Worm (Caenorhabditis elegans) whole organism, L1 larva: Measurements from ENCODE around the gene F47E1.2.

Experiments
- C16A3.4 ChIP-seq: fragments of 150-350 bp; optimal IDR thresholded peaks from 2 replicates; lab custom pipeline; 2014; ENCODE audit warnings: missing biosample characterization, missing genetic modification characterization
- C34B4.2 ChIP-seq: sonication (generic microtip); optimal IDR thresholded peaks from 2 replicates; lab custom pipeline; 2017; ENCODE audit warnings: mild to moderate bottlenecking, missing genetic modification characterization, missing compliant biosample characterization
- alr-1 ChIP-seq: fragments of 200-800 bp; sonication (Bioruptor generic); optimal IDR thresholded peaks from 2 replicates; lab custom pipeline; 2018; ENCODE audit warnings: borderline replicate concordance, mild to moderate bottlenecking, missing genetic modification characterization, missing compliant biosample characterization
- aly-2 ChIP-seq: fragments of 150-350 bp; optimal IDR thresholded peaks from 2 replicates; lab custom pipeline; 2014; ENCODE audit warnings: missing biosample characterization, missing genetic modification characterization
- ama-1 ChIP-seq: fragments of 150-350 bp; optimal IDR thresholded peaks from 2 replicates; lab custom pipeline; 2014
- blmp-1 ChIP-seq: fragments of 150-350 bp; optimal IDR thresholded peaks from 2 replicates; lab custom pipeline; 2014; ENCODE audit warnings: missing biosample characterization, missing genetic modification characterization
- ceh-63 ChIP-seq: fragments of 200-800 bp; sonication (Bioruptor generic); optimal IDR thresholded peaks from 2 replicates; lab custom pipeline; 2018; ENCODE audit warnings: mild to moderate bottlenecking, missing genetic modification characterization, missing compliant biosample characterization
- ceh-8 ChIP-seq: fragments of 200-800 bp; sonication (Bioruptor generic); optimal IDR thresholded peaks from 2 replicates; lab custom pipeline; 2018; ENCODE audit warnings: mild to moderate bottlenecking, missing genetic modification characterization, moderate library complexity, missing compliant biosample characterization
- ceh-90 ChIP-seq: sonication (generic microtip); optimal IDR thresholded peaks from 2 replicates; lab custom pipeline; 2016; ENCODE audit warnings: missing genetic modification characterization, missing compliant biosample characterization
- ces-1 ChIP-seq: fragments of 150-350 bp; optimal IDR thresholded peaks from 2 replicates; lab custom pipeline; 2014; ENCODE audit warnings: missing biosample characterization, missing genetic modification reagents, missing genetic modification characterization
- dpl-1 ChIP-seq, 3 experiments: fragments of 150-350 bp in 2 of 3; sonication (generic microtip) in 1 of 3; optimal IDR thresholded peaks; 2 replicates each; lab custom pipeline; 2014 to 2017; ENCODE audit warnings: missing biosample characterization in 3 of 3, missing genetic modification characterization in 3 of 3, missing genetic modification reagents in 3 of 3
- dsc-1 ChIP-seq: sonication (generic microtip); optimal IDR thresholded peaks from 2 replicates; lab custom pipeline; 2016; ENCODE audit warnings: mild to moderate bottlenecking, missing genetic modification characterization, missing compliant biosample characterization
- efl-1 ChIP-seq, 4 experiments: fragments of 150-350 bp; optimal IDR thresholded peaks in 3 of 4; peaks in 1 of 4; 1 replicate in 1 of 4; 2 replicates in 3 of 4; lab custom pipeline; 2014; ENCODE audit warnings: missing biosample characterization in 2 of 4, missing genetic modification characterization in 2 of 4, missing genetic modification reagents in 2 of 4
- egl-27 ChIP-seq, 2 experiments: fragments of 150-350 bp in 1 of 2; sonication (generic microtip); optimal IDR thresholded peaks; 3 replicates each; lab custom pipeline; 2017 to 2018; ENCODE audit warnings: missing biosample characterization in 2 of 2, missing genetic modification characterization in 2 of 2, missing genetic modification reagents in 2 of 2
- elt-2 ChIP-seq: sonication (generic microtip); optimal IDR thresholded peaks from 2 replicates; lab custom pipeline; 2016; ENCODE audit warnings: missing genetic modification characterization, mild to moderate bottlenecking, inconsistent platforms, missing compliant biosample characterization, missing genetic modification reagents
- elt-3 ChIP-seq, 6 experiments: fragments of 150-350 bp in 1 of 6; sonication (generic microtip); optimal IDR thresholded peaks; 2 replicates each; lab custom pipeline; 2017 to 2018; ENCODE audit warnings: missing biosample characterization in 6 of 6, missing genetic modification characterization in 6 of 6, inconsistent platforms in 1 of 6
- fkh-10 ChIP-seq: sonication (generic microtip); optimal IDR thresholded peaks from 2 replicates; lab custom pipeline; 2017; ENCODE audit warnings: missing biosample characterization, missing genetic modification reagents, missing genetic modification characterization
- grh-1 ChIP-seq: fragments of 200-800 bp; sonication (Bioruptor generic); IDR thresholded peaks from 2 replicates; pipeline ENCODE4 v1.3.6; 2022; ENCODE audit warnings: missing genetic modification reagents, missing genetic modification characterization, missing compliant biosample characterization
- hlh-4 ChIP-seq: sonication (generic microtip); optimal IDR thresholded peaks from 2 replicates; lab custom pipeline; 2016; ENCODE audit warnings: mild to moderate bottlenecking, missing genetic modification characterization, missing compliant biosample characterization
- hpl-2 ChIP-seq: fragments of 150-350 bp; optimal IDR thresholded peaks from 2 replicates; lab custom pipeline; 2014; ENCODE audit warnings: missing biosample characterization, missing genetic modification reagents, missing genetic modification characterization
- jun-1 ChIP-seq: fragments of 150-350 bp; optimal IDR thresholded peaks from 2 replicates; lab custom pipeline; 2014; ENCODE audit warnings: missing biosample characterization, missing genetic modification reagents, missing genetic modification characterization
- lin-13 ChIP-seq: fragments of 150-350 bp; optimal IDR thresholded peaks from 2 replicates; lab custom pipeline; 2014; ENCODE audit warnings: missing biosample characterization, missing genetic modification reagents, missing genetic modification characterization
- lin-14 ChIP-seq: fragments of 200-800 bp; sonication (Bioruptor generic); optimal IDR thresholded peaks from 2 replicates; lab custom pipeline; 2018; ENCODE audit warnings: mild to moderate bottlenecking, missing genetic modification characterization, moderate library complexity, missing compliant biosample characterization
- lin-15B ChIP-seq: fragments of 150-350 bp; sonication (generic microtip); optimal IDR thresholded peaks from 3 replicates; lab custom pipeline; 2014; ENCODE audit warnings: missing biosample characterization, missing genetic modification characterization
- lin-35 ChIP-seq, 2 experiments: fragments of 150-350 bp; optimal IDR thresholded peaks; 2 replicates each; lab custom pipeline; 2014; ENCODE audit warnings: missing biosample characterization in 2 of 2, missing genetic modification characterization in 2 of 2, missing genetic modification reagents in 2 of 2
- lsy-2 ChIP-seq, 2 experiments: fragments of 150-350 bp; optimal IDR thresholded peaks; 2 replicates each; lab custom pipeline; 2014; ENCODE audit warnings: missing biosample characterization in 2 of 2, missing genetic modification characterization in 2 of 2
- mef-2 ChIP-seq: fragments of 150-350 bp; optimal IDR thresholded peaks from 2 replicates; lab custom pipeline; 2014; ENCODE audit warnings: missing biosample characterization, missing genetic modification characterization
- nhr-12 ChIP-seq: sonication (generic microtip); optimal IDR thresholded peaks from 2 replicates; lab custom pipeline; 2017; ENCODE audit warnings: missing biosample characterization, missing genetic modification characterization
- nhr-20 ChIP-seq: sonication (generic microtip); optimal IDR thresholded peaks from 2 replicates; lab custom pipeline; 2016; ENCODE audit warnings: mild to moderate bottlenecking, missing genetic modification characterization, missing compliant biosample characterization
- nhr-28 ChIP-seq: fragments of 150-350 bp; optimal IDR thresholded peaks from 2 replicates; lab custom pipeline; 2014; ENCODE audit warnings: missing biosample characterization, missing genetic modification characterization
- nhr-71 ChIP-seq: sonication (generic microtip); optimal IDR thresholded peaks from 2 replicates; lab custom pipeline; 2016; ENCODE audit warnings: mild to moderate bottlenecking, missing genetic modification characterization, moderate library complexity, missing compliant biosample characterization
- nhr-76 ChIP-seq: sonication (generic microtip); optimal IDR thresholded peaks from 2 replicates; lab custom pipeline; 2017; ENCODE audit warnings: missing biosample characterization, missing genetic modification characterization
- nhr-84 ChIP-seq: sonication (generic microtip); optimal IDR thresholded peaks from 2 replicates; lab custom pipeline; 2017; ENCODE audit warnings: missing biosample characterization, missing genetic modification characterization
- nhr-85 ChIP-seq: sonication (generic microtip); peaks from one replicate; lab custom pipeline; 2016; ENCODE audit warnings: missing genetic modification characterization, inconsistent platforms, missing compliant biosample characterization
- pag-3 ChIP-seq: sonication (generic microtip); optimal IDR thresholded peaks from 2 replicates; lab custom pipeline; 2017; ENCODE audit warnings: missing genetic modification characterization, mild to moderate bottlenecking, missing compliant biosample characterization, antibody characterized with exemption, borderline replicate concordance; ENCODE audit not compliant: insufficient read depth
- pax-3 ChIP-seq: fragments of 200-800 bp; sonication (Bioruptor generic); optimal IDR thresholded peaks from 2 replicates; lab custom pipeline; 2018; ENCODE audit warnings: mild to moderate bottlenecking, missing genetic modification characterization, moderate library complexity, missing compliant biosample characterization
- rnt-1 ChIP-seq: sonication (generic microtip); optimal IDR thresholded peaks from 2 replicates; lab custom pipeline; 2016; ENCODE audit warnings: mild to moderate bottlenecking, missing genetic modification characterization, moderate library complexity, missing compliant biosample characterization
- snu-23 ChIP-seq: sonication (generic microtip); optimal IDR thresholded peaks from 2 replicates; lab custom pipeline; 2016; ENCODE audit warnings: missing genetic modification characterization, missing compliant biosample characterization
- sox-4 ChIP-seq: sonication (generic microtip); optimal IDR thresholded peaks from 2 replicates; lab custom pipeline; 2016; ENCODE audit warnings: missing genetic modification characterization, missing compliant biosample characterization
- sup-37 ChIP-seq: fragments of 200-800 bp; sonication (Bioruptor generic); optimal IDR thresholded peaks from 2 replicates; lab custom pipeline; 2018; ENCODE audit warnings: mild to moderate bottlenecking, missing genetic modification characterization, missing compliant biosample characterization
- tbx-2 ChIP-seq: sonication (generic microtip); optimal IDR thresholded peaks from 2 replicates; lab custom pipeline; 2016; ENCODE audit warnings: missing genetic modification characterization, missing compliant biosample characterization
- tlp-1 ChIP-seq: fragments of 150-350 bp; optimal IDR thresholded peaks from 2 replicates; lab custom pipeline; 2014; ENCODE audit warnings: missing biosample characterization, missing genetic modification characterization
- unc-130 ChIP-seq: fragments of 150-350 bp; optimal IDR thresholded peaks from 2 replicates; lab custom pipeline; 2017; ENCODE audit warnings: missing biosample characterization, missing genetic modification characterization, inconsistent platforms
- unc-30 ChIP-seq: sonication (generic microtip); optimal IDR thresholded peaks from 2 replicates; lab custom pipeline; 2017; ENCODE audit warnings: missing biosample characterization, missing genetic modification characterization
- unc-62 ChIP-seq: fragments of 150-350 bp; optimal IDR thresholded peaks from 2 replicates; lab custom pipeline; 2014; ENCODE audit warnings: missing biosample characterization, missing genetic modification reagents, missing genetic modification characterization
- unc-98 ChIP-seq: fragments of 200-800 bp; sonication (Bioruptor generic); IDR thresholded peaks from 2 replicates; pipeline ENCODE4 v1.3.6; 2022; ENCODE audit warnings: missing genetic modification characterization, missing compliant biosample characterization
- zag-1 ChIP-seq: fragments of 150-350 bp; optimal IDR thresholded peaks from 2 replicates; lab custom pipeline; 2014; ENCODE audit warnings: missing biosample characterization, missing genetic modification characterization

The F47E1.2 gene

ce11 chrX:9028909-9029520 is 28.4 kb upstream of the F47E1.2 start, which contains the start of gene snf-12:
snf-12 (plus strand) TSS chrX:9029470.
- TF ChIP-seq dsc-1 (tag; lab: Kevin White, UChicago) = no peak
- TF ChIP-seq ama-1 (lab: Kevin White, UChicago) = no peak
- no peak for TF ChIP-seq sup-37 (GFP tag; lab: Kevin White, UChicago)
- peak in 1 of 6 experiments; percentile 43 for TF ChIP-seq elt-3 (tag; optimal IDR thresholded peaks at IDR 0.05; lab: Kevin White, UChicago)
- TF ChIP-seq fkh-10 = no peak
- no peak for TF ChIP-seq ces-1 (GFP tag; lab: Kevin White, UChicago)
- no peak for TF ChIP-seq rnt-1 (tag; lab: Kevin White, UChicago)
- TF ChIP-seq lin-35 (GFP tag; optimal IDR thresholded peaks at IDR 0.05; lab: Kevin White, UChicago) = peak in 1 of 2 experiments; percentile 12
- TF ChIP-seq nhr-76 (tag; lab: Kevin White, UChicago) = no peak
- peak; percentile 32 for TF ChIP-seq nhr-71 (tag; lab: Kevin White, UChicago)
- no peak for TF ChIP-seq nhr-12 (tag; lab: Kevin White, UChicago)
- peak; percentile 64 for TF ChIP-seq blmp-1 (tag; lab: Kevin White, UChicago)
- TF ChIP-seq dpl-1 (GFP tag; optimal IDR thresholded peaks at IDR 0.05; lab: Kevin White, UChicago) = no peak
- TF ChIP-seq unc-30 = no peak
- no peak for TF ChIP-seq lin-13 (GFP tag; lab: Kevin White, UChicago)
- TF ChIP-seq nhr-20 (tag; lab: Kevin White, UChicago) = peak; percentile 38
- TF ChIP-seq pax-3 = no peak
- TF ChIP-seq unc-62 (GFP tag; lab: Kevin White, UChicago) = no peak
- TF ChIP-seq ceh-63 = no peak
- TF ChIP-seq egl-27 (tag; optimal IDR thresholded peaks at IDR 0.05; lab: Kevin White, UChicago) = no peak
- TF ChIP-seq zag-1 (tag; lab: Kevin White, UChicago) = no peak
- TF ChIP-seq pag-3 = no peak
- no peak for TF ChIP-seq elt-2 (tag; lab: Kevin White, UChicago)
- peak; percentile 26 for TF ChIP-seq snu-23 (GFP tag; lab: Kevin White, UChicago)
- TF ChIP-seq grh-1 (GFP tag; lab: Robert Waterston, UW) = peak; percentile 83
- no peak for TF ChIP-seq lin-15B
- no peak for TF ChIP-seq hpl-2
- no peak for TF ChIP-seq alr-1 (tag; lab: Kevin White, UChicago)
- no peak for TF ChIP-seq hlh-4 (tag; lab: Kevin White, UChicago)
- no peak for TF ChIP-seq C16A3.4
- no peak for TF ChIP-seq unc-130
- TF ChIP-seq ceh-8 (GFP tag; lab: Kevin White, UChicago) = no peak
- no peak for TF ChIP-seq nhr-84 (tag; lab: Kevin White, UChicago)
- TF ChIP-seq lsy-2 (tag; optimal IDR thresholded peaks at IDR 0.05; lab: Kevin White, UChicago) = no peak
- TF ChIP-seq tlp-1 = no peak
- TF ChIP-seq unc-98 (GFP tag; lab: Robert Waterston, UW) = no peak
- TF ChIP-seq nhr-85 (tag; lab: Kevin White, UChicago) = peak; percentile 81
- no peak for TF ChIP-seq mef-2 (tag; lab: Kevin White, UChicago)
- TF ChIP-seq lin-14 (GFP tag; lab: Kevin White, UChicago) = no peak
- no peak for TF ChIP-seq C34B4.2
- no peak for TF ChIP-seq efl-1 (optimal IDR thresholded peaks at IDR 0.05; lab: Kevin White, UChicago)
- TF ChIP-seq efl-1 (GFP tag; optimal IDR thresholded peaks at IDR 0.05 in 1 of 2; lab: Kevin White, UChicago) = peak in 1 of 2 experiments; percentile 24
- no peak for TF ChIP-seq sox-4 (tag; lab: Kevin White, UChicago)

ce11 chrX:9034310-9034709 is 23.1 kb upstream of the F47E1.2 start, which contains the start of gene nep-22:
nep-22 (plus strand) TSS chrX:9034554.
- TF ChIP-seq tbx-2 (tag; lab: Kevin White, UChicago) = no peak
- no peak for TF ChIP-seq nhr-28 (tag; lab: Kevin White, UChicago)
- no peak for TF ChIP-seq alr-1 (tag; lab: Kevin White, UChicago)
- no peak for TF ChIP-seq lin-15B
- no peak for TF ChIP-seq egl-27 (tag; optimal IDR thresholded peaks at IDR 0.05; lab: Kevin White, UChicago)
- peak in 1 of 2 experiments; percentile 14 for TF ChIP-seq lin-35 (GFP tag; optimal IDR thresholded peaks at IDR 0.05; lab: Kevin White, UChicago)
- peak; percentile 70 for TF ChIP-seq elt-2 (tag; lab: Kevin White, UChicago)
- no peak for TF ChIP-seq aly-2 (tag; lab: Kevin White, UChicago)
- no peak for TF ChIP-seq ceh-90 (tag; lab: Kevin White, UChicago)
- no peak for TF ChIP-seq jun-1
- no peak for TF ChIP-seq unc-130
- no peak for TF ChIP-seq hlh-4 (tag; lab: Kevin White, UChicago)
- no peak for TF ChIP-seq sox-4 (tag; lab: Kevin White, UChicago)
